Worm (Caenorhabditis elegans): Measurements from ENCODE around the gene B0464.6.

Gene B0464.6

ce11 chrIII:9441133-9441532, 24.6 kb downstream of the B0464.6 start, which contains the start of gene emb-30:
Gene emb-30, minus strand, starts transcription at chrIII:9441460.
- no peak for TF ChIP-seq ztf-16 (tag; optimal IDR thresholded peaks at IDR 0.05)
- no peak for TF ChIP-seq odd-2 (tag; optimal IDR thresholded peaks at IDR 0.05)
- no peak for TF ChIP-seq ceh-14 (tag; optimal IDR thresholded peaks at IDR 0.05)
- no peak for TF ChIP-seq fax-1 (tag; optimal IDR thresholded peaks at IDR 0.05)
- no peak for TF ChIP-seq nhr-11 (tag; optimal IDR thresholded peaks at IDR 0.05)
- no peak for TF ChIP-seq ceh-31 (tag; optimal IDR thresholded peaks at IDR 0.05)
- no peak for TF ChIP-seq K09A11.1 (tag; optimal IDR thresholded peaks at IDR 0.05; ENCODE audit: insufficient read depth)
- TF ChIP-seq fkh-10 (GFP tag; optimal IDR thresholded peaks at IDR 0.05): no peak
- no peak for TF ChIP-seq lim-6 (tag; optimal IDR thresholded peaks at IDR 0.05)
- TF ChIP-seq zip-5 (tag; optimal IDR thresholded peaks at IDR 0.05): no peak
- no peak for TF ChIP-seq hlh-8 (tag; optimal IDR thresholded peaks at IDR 0.05)
- TF ChIP-seq ceh-9 (tag; optimal IDR thresholded peaks at IDR 0.05): no peak

ce11 chrIII:9439399-9439798, 26.4 kb downstream of the B0464.6 start, which contains the start of gene F54C8.1:
Gene F54C8.1, plus strand, starts transcription at chrIII:9439699.
- no peak for TF ChIP-seq tbx-7 (tag; optimal IDR thresholded peaks at IDR 0.05)
- TF ChIP-seq ceh-19 (GFP tag; optimal IDR thresholded peaks at IDR 0.05): no peak
- no peak for TF ChIP-seq ttx-3 (tag; optimal IDR thresholded peaks at IDR 0.05)
- TF ChIP-seq ama-1 (optimal IDR thresholded peaks at IDR 0.05): no peak
- no peak for TF ChIP-seq zip-5 (tag; optimal IDR thresholded peaks at IDR 0.05)
- no peak for TF ChIP-seq K09A11.1 (tag; optimal IDR thresholded peaks at IDR 0.05; ENCODE audit: insufficient read depth)
- no peak for TF ChIP-seq odd-2 (tag; optimal IDR thresholded peaks at IDR 0.05)
- no peak for TF ChIP-seq unc-86 (tag; optimal IDR thresholded peaks at IDR 0.05)
- TF ChIP-seq syd-9 (tag; optimal IDR thresholded peaks at IDR 0.05): no peak
- TF ChIP-seq C38D4.7 (GFP tag; optimal IDR thresholded peaks at IDR 0.05): no peak
- no peak for TF ChIP-seq pag-3 (tag; optimal IDR thresholded peaks at IDR 0.05; ENCODE audit: borderline replicate concordance)
- no peak for TF ChIP-seq ceh-2 (tag; optimal IDR thresholded peaks at IDR 0.05)

DNA sequence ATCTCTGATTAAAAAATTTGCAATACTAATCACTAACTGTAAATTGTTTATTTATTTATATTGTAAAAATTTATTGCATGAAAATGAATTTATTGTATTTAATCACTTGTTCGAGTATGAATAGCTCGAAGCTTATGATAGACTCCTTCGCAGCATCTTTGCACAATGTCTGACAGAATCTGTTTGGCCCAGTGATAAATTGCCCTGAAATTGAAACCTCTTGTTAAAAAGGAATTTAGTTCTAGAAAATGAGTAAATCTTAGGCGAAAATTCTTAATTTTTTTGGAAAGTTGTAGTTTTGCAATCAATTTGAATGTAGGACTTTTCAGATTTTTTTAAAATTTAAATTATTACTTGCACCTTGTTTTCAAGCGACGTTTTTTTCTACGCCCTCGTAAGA, 30.8 kb downstream of the B0464.6 start:
- TF ChIP-seq pat-9 (tag; optimal IDR thresholded peaks at IDR 0.05) (no peak), Y22D7AL.16 (tag; optimal IDR thresholded peaks at IDR 0.05) (no peak), ahr-1 (tag; optimal IDR thresholded peaks at IDR 0.05) (no peak), pax-1 (tag; optimal IDR thresholded peaks at IDR 0.05) (no peak), F13H6.1 (tag; optimal IDR thresholded peaks at IDR 0.05) (no peak), ref-2 (tag; optimal IDR thresholded peaks at IDR 0.05) (no peak), rnt-1 (tag; optimal IDR thresholded peaks at IDR 0.05) (no peak), mec-3 (tag; optimal IDR thresholded peaks at IDR 0.05; ENCODE audit: borderline replicate concordance) (no peak), fax-1 (tag; optimal IDR thresholded peaks at IDR 0.05) (no peak), nhr-232 (tag; optimal IDR thresholded peaks at IDR 0.05) (no peak), npax-4 (tag; optimal IDR thresholded peaks at IDR 0.05) (no peak), ceh-9 (tag; optimal IDR thresholded peaks at IDR 0.05) (no peak), hlh-6 (tag; optimal IDR thresholded peaks at IDR 0.05) (no peak), nfya-1 (tag; optimal IDR thresholded peaks at IDR 0.05) (no peak), elt-4 (tag; optimal IDR thresholded peaks at IDR 0.05) (no peak)

DNA sequence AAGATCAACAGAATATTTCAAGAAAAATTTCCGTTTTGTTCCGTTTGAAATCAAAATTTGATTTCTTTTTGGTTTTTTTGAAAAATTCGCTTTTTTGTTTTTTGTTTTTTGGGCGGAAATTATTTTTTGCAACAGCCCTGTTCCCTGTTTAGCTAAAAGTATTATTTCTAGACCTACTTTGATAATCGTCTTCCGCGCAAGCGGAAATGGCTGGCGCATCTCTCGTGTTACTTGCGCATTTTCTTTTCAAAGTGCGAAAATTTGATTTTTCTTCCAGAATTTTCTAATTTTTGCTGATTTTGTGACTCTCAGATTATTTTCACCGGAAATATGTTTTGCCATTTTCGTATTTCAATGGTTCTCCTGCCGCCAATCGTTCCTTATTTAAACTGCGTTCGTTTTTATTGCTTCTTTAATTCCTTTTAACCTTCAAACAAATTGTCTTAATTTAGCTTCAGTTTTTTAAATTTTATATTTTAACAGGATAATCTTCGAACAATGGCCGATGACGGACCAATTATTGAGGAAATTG, 32.1 kb downstream of the B0464.6 start, which contains the start of gene cpar-1:
cpar-1 (plus strand) TSS at position 482 of the 532 bp plus-strand sequence.
- no peak for TF ChIP-seq fkh-6 (tag; optimal IDR thresholded peaks at IDR 0.05)
- TF ChIP-seq pat-9 (tag; optimal IDR thresholded peaks at IDR 0.05): no peak
- TF ChIP-seq ttx-3 (tag; optimal IDR thresholded peaks at IDR 0.05): no peak
- TF ChIP-seq hlh-8 (tag; optimal IDR thresholded peaks at IDR 0.05): no peak
- TF ChIP-seq tbx-7 (tag; optimal IDR thresholded peaks at IDR 0.05): no peak
- no peak for TF ChIP-seq unc-3 (GFP tag; conservative IDR thresholded peaks at IDR 0.05)
- no peak for TF ChIP-seq unc-3 (tag; optimal IDR thresholded peaks at IDR 0.05)
- TF ChIP-seq unc-86 (tag; optimal IDR thresholded peaks at IDR 0.05): no peak
- TF ChIP-seq ceh-48 (tag; optimal IDR thresholded peaks at IDR 0.05): no peak
- no peak for TF ChIP-seq ama-1 (optimal IDR thresholded peaks at IDR 0.05)
- TF ChIP-seq hlh-30 (tag; optimal IDR thresholded peaks at IDR 0.05; ENCODE audit: insufficient read depth): no peak
- TF ChIP-seq ceh-6 (GFP tag; optimal IDR thresholded peaks at IDR 0.05): no peak
- no peak for TF ChIP-seq C38D4.7 (GFP tag; optimal IDR thresholded peaks at IDR 0.05)
- no peak for TF ChIP-seq ceh-18 (tag; optimal IDR thresholded peaks at IDR 0.05)
- TF ChIP-seq pax-1 (tag; optimal IDR thresholded peaks at IDR 0.05): no peak
- no peak for TF ChIP-seq pros-1 (tag; optimal IDR thresholded peaks at IDR 0.05)
- TF ChIP-seq ceh-19 (GFP tag; optimal IDR thresholded peaks at IDR 0.05): no peak
- no peak for TF ChIP-seq hlh-13 (GFP tag; optimal IDR thresholded peaks at IDR 0.05)

Measured in whole organism, late embryonic.